Fruit fly (Drosophila melanogaster) whole organism: Measurements from ENCODE around the gene CG18404.

Experiments
- CG8478 ChIP-seq: fragments of >200 bp; optimal IDR thresholded peaks from 2 replicates; lab custom pipeline; 2018; ENCODE audit warnings: inconsistent platforms
- Dll ChIP-seq: fragments of >200 bp; optimal IDR thresholded peaks from 2 replicates; lab custom pipeline; 2017
- EcR ChIP-seq, 2 experiments: fragments of >200 bp; optimal IDR thresholded peaks; 2 replicates each; lab custom pipeline; 2017; ENCODE audit warnings: missing biosample characterization in 2 of 2, missing genetic modification characterization in 2 of 2, missing genetic modification reagents in 2 of 2
- pan ChIP-seq: fragments of >200 bp; optimal IDR thresholded peaks from 2 replicates; lab custom pipeline; 2017
- psq ChIP-seq: fragments of >200 bp; optimal IDR thresholded peaks from 2 replicates; lab custom pipeline; 2017
- usp ChIP-seq: fragments of >200 bp; optimal IDR thresholded peaks from 2 replicates; lab custom pipeline; 2017; ENCODE audit warnings: missing biosample characterization, missing genetic modification characterization, mixed read lengths

CG18404 gene

dm6 chr3R:30293478-30294122 is 40.6 kb downstream of the CG18404 start:
- TF ChIP-seq pan (lab: Kevin White, UChicago) (no peak), EcR (GFP tag; optimal IDR thresholded peaks at IDR 0.05; lab: Kevin White, UChicago) (peak in 1 of 2 experiments; percentile 65)

dm6 chr3R:30294603-30295002 is 41.6 kb downstream of the CG18404 start:
- TF ChIP-seq psq, result no peak
- TF ChIP-seq CG8478 (lab: Kevin White, UChicago), result no peak

- TF ChIP-seq pan (lab: Kevin White, UChicago) (no peak), usp (no peak), EcR (GFP tag; optimal IDR thresholded peaks at IDR 0.05; lab: Kevin White, UChicago) (no peak), CG8478 (lab: Kevin White, UChicago) (no peak), psq (no peak), Dll (lab: Kevin White, UChicago) (no peak)
Observed at dm6 chr3R:30295022-30295421, 42.0 kb downstream of the CG18404 start.

- TF ChIP-seq CG8478 (lab: Kevin White, UChicago) (no peak), Dll (lab: Kevin White, UChicago) (no peak), psq (no peak), EcR (GFP tag; optimal IDR thresholded peaks at IDR 0.05; lab: Kevin White, UChicago) (no peak)
Observed at dm6 chr3R:30296035-30296434, 43.1 kb downstream of the CG18404 start.

dm6 chr3R:30296840-30297239 is 43.9 kb downstream of the CG18404 start:
- TF ChIP-seq EcR (GFP tag; optimal IDR thresholded peaks at IDR 0.05; lab: Kevin White, UChicago) (no peak), usp (no peak), pan (lab: Kevin White, UChicago) (no peak), Dll (lab: Kevin White, UChicago) (no peak), CG8478 (lab: Kevin White, UChicago) (no peak), psq (no peak)

dm6 chr3R:30297652-30298051 is 44.7 kb downstream of the CG18404 start:
- no peak for TF ChIP-seq usp
- TF ChIP-seq psq, result no peak
- TF ChIP-seq pan (lab: Kevin White, UChicago), result no peak
- TF ChIP-seq Dll (lab: Kevin White, UChicago), result no peak
- TF ChIP-seq EcR (GFP tag; optimal IDR thresholded peaks at IDR 0.05; lab: Kevin White, UChicago), result no peak
- TF ChIP-seq CG8478 (lab: Kevin White, UChicago), result no peak

dm6 chr3R:30303351-30303750 is 50.4 kb downstream of the CG18404 start:
- TF ChIP-seq EcR (GFP tag; optimal IDR thresholded peaks at IDR 0.05; lab: Kevin White, UChicago) (no peak), pan (lab: Kevin White, UChicago) (no peak), Dll (lab: Kevin White, UChicago) (no peak), psq (no peak), CG8478 (lab: Kevin White, UChicago) (no peak), usp (no peak)
